Fruit fly (Drosophila melanogaster) whole organism, prepupa: ENCODE measurements around the gene dos.

Source experiments
- CG10669 ChIP-seq: fragments of 200-800 bp; sonication (Bioruptor generic); optimal IDR thresholded peaks from 3 replicates; lab custom pipeline; 2018; ENCODE audit warnings: missing biosample characterization, mild to moderate bottlenecking, missing genetic modification characterization, moderate library complexity
- CG11294 ChIP-seq: fragments of 200-800 bp; sonication (Bioruptor generic); IDR thresholded peaks from 2 replicates; pipeline ENCODE4 v1.3.6; 2022; ENCODE audit warnings: missing biosample characterization, missing genetic modification characterization
- CG15336 ChIP-seq: fragments of 200-800 bp; sonication (Bioruptor generic); IDR thresholded peaks from 2 replicates; pipeline ENCODE4 v1.3.6; 2022; ENCODE audit warnings: missing biosample characterization, missing genetic modification characterization
- CG1621 ChIP-seq: fragments of 200-800 bp; sonication (Bioruptor generic); optimal IDR thresholded peaks from 3 replicates; lab custom pipeline; 2018; ENCODE audit warnings: missing biosample characterization, mild to moderate bottlenecking, missing genetic modification characterization
- CG3032 ChIP-seq: fragments of 200-800 bp; optimal IDR thresholded peaks from 2 replicates; lab custom pipeline; 2019; ENCODE audit warnings: missing biosample characterization, mild to moderate bottlenecking, missing genetic modification characterization, moderate library complexity
- CG31627 ChIP-seq: fragments of 200-800 bp; sonication (Bioruptor generic); optimal IDR thresholded peaks from 3 replicates; lab custom pipeline; 2016; ENCODE audit warnings: missing biosample characterization, missing genetic modification characterization
- CG32006 ChIP-seq: fragments of 200-800 bp; sonication (Bioruptor generic); optimal IDR thresholded peaks from 3 replicates; lab custom pipeline; 2017; ENCODE audit warnings: missing biosample characterization, mild to moderate bottlenecking, missing genetic modification characterization
- CG4318 ChIP-seq: fragments of 200-800 bp; sonication (Bioruptor generic); optimal IDR thresholded peaks from 3 replicates; lab custom pipeline; 2017; ENCODE audit warnings: missing biosample characterization, mild to moderate bottlenecking, missing genetic modification characterization
- CG6276 ChIP-seq: fragments of 200-800 bp; sonication (Bioruptor generic); optimal IDR thresholded peaks from 2 replicates; lab custom pipeline; 2017; ENCODE audit warnings: missing biosample characterization, mild to moderate bottlenecking, missing genetic modification characterization
- CG6792 ChIP-seq: fragments of 200-800 bp; sonication (Bioruptor generic); optimal IDR thresholded peaks from 3 replicates; lab custom pipeline; 2016; ENCODE audit warnings: missing biosample characterization, missing genetic modification characterization
- CG6808 ChIP-seq: fragments of 200-800 bp; sonication (Bioruptor generic); optimal IDR thresholded peaks from 3 replicates; lab custom pipeline; 2017; ENCODE audit warnings: missing biosample characterization, missing genetic modification characterization, mild to moderate bottlenecking, moderate library complexity, missing genetic modification reagents
- CG6854 ChIP-seq: fragments of 200-800 bp; sonication (Bioruptor generic); optimal IDR thresholded peaks from 2 replicates; lab custom pipeline; 2017; ENCODE audit warnings: missing biosample characterization, mild to moderate bottlenecking, missing genetic modification characterization
- CG7368 ChIP-seq: fragments of 200-800 bp; sonication (Bioruptor generic); optimal IDR thresholded peaks from 3 replicates; lab custom pipeline; 2016; ENCODE audit warnings: missing biosample characterization, missing genetic modification characterization
- CG8119 ChIP-seq: fragments of 200-800 bp; sonication (Bioruptor generic); IDR thresholded peaks from 3 replicates; pipeline ENCODE4 v1.3.6; 2022; ENCODE audit warnings: missing biosample characterization, missing genetic modification characterization
- CG8632 ChIP-seq: fragments of 200-800 bp; sonication (Bioruptor generic); optimal IDR thresholded peaks from 3 replicates; lab custom pipeline; 2016; ENCODE audit warnings: missing biosample characterization, missing genetic modification characterization
- Eip78C ChIP-seq: fragments of 200-800 bp; sonication (Bioruptor generic); peaks from one replicate; lab custom pipeline; 2016; ENCODE audit warnings: missing biosample characterization, missing genetic modification characterization
- Ets21C ChIP-seq: fragments of 200-800 bp; sonication (Bioruptor generic); optimal IDR thresholded peaks from 3 replicates; lab custom pipeline; 2016; ENCODE audit warnings: missing biosample characterization, missing genetic modification characterization
- Ets96B ChIP-seq: fragments of 200-800 bp; optimal IDR thresholded peaks from 2 replicates; lab custom pipeline; 2019; ENCODE audit warnings: missing biosample characterization, mild to moderate bottlenecking, missing genetic modification characterization, moderate library complexity
- Gug ChIP-seq: fragments of 200-800 bp; sonication (Bioruptor generic); IDR thresholded peaks from 2 replicates; pipeline ENCODE4 v1.3.6; 2022; ENCODE audit warnings: missing biosample characterization, missing genetic modification characterization
- Hr39 ChIP-seq: fragments of 200-800 bp; sonication (Bioruptor generic); optimal IDR thresholded peaks from 2 replicates; lab custom pipeline; 2016; ENCODE audit warnings: missing biosample characterization, missing genetic modification characterization
- Hr4 ChIP-seq: fragments of 200-800 bp; sonication (Bioruptor generic); optimal IDR thresholded peaks from 3 replicates; lab custom pipeline; 2016; ENCODE audit warnings: missing biosample characterization, missing genetic modification characterization
- OdsH ChIP-seq: fragments of 200-800 bp; sonication (Bioruptor generic); optimal IDR thresholded peaks from 3 replicates; lab custom pipeline; 2016; ENCODE audit warnings: missing biosample characterization, missing genetic modification characterization
- Smox ChIP-seq: fragments of 200-800 bp; sonication (Bioruptor generic); optimal IDR thresholded peaks from 3 replicates; lab custom pipeline; 2016; ENCODE audit warnings: missing biosample characterization, missing genetic modification characterization
- Sox102F ChIP-seq: fragments of 200-800 bp; sonication (Bioruptor generic); optimal IDR thresholded peaks from 2 replicates; lab custom pipeline; 2016; ENCODE audit warnings: missing biosample characterization, mild to moderate bottlenecking, missing genetic modification characterization
- Sox14 ChIP-seq: fragments of 200-800 bp; sonication (Bioruptor generic); optimal IDR thresholded peaks from 3 replicates; lab custom pipeline; 2016; ENCODE audit warnings: missing biosample characterization, missing genetic modification characterization
- dsx ChIP-seq: fragments of 200-800 bp; optimal IDR thresholded peaks from 3 replicates; lab custom pipeline; 2019; ENCODE audit warnings: missing biosample characterization, mild to moderate bottlenecking, missing genetic modification characterization, moderate library complexity; ENCODE audit not compliant: poor library complexity, severe bottlenecking
- esn ChIP-seq: fragments of 200-800 bp; sonication (Bioruptor generic); optimal IDR thresholded peaks from 2 replicates; lab custom pipeline; 2016; ENCODE audit warnings: missing biosample characterization, mild to moderate bottlenecking, missing genetic modification characterization, moderate library complexity
- fd59A ChIP-seq: fragments of 200-800 bp; sonication (Bioruptor generic); optimal IDR thresholded peaks from 2 replicates; lab custom pipeline; 2017; ENCODE audit warnings: missing biosample characterization, mild to moderate bottlenecking, missing genetic modification characterization, missing genetic modification reagents
- net ChIP-seq: fragments of 200-800 bp; sonication (Bioruptor generic); optimal IDR thresholded peaks from 3 replicates; lab custom pipeline; 2016; ENCODE audit warnings: missing biosample characterization, missing genetic modification characterization
- pdm3 ChIP-seq: fragments of 200-800 bp; sonication (Bioruptor generic); optimal IDR thresholded peaks from 3 replicates; lab custom pipeline; 2016; ENCODE audit warnings: missing biosample characterization, missing genetic modification characterization
- ss ChIP-seq, 2 experiments: fragments of 200-800 bp; sonication (Bioruptor generic); optimal IDR thresholded peaks; 2 replicates in 1 of 2; 3 replicates in 1 of 2; lab custom pipeline; 2017 to 2018; ENCODE audit warnings: mild to moderate bottlenecking in 2 of 2, missing biosample characterization in 2 of 2, missing genetic modification characterization in 2 of 2, moderate library complexity in 1 of 2
- svp ChIP-seq: fragments of 200-800 bp; sonication (Bioruptor generic); peaks from one replicate; lab custom pipeline; 2016; ENCODE audit warnings: missing biosample characterization, missing genetic modification characterization
- topi ChIP-seq: fragments of 200-800 bp; sonication (Bioruptor generic); optimal IDR thresholded peaks from 3 replicates; lab custom pipeline; 2016; ENCODE audit warnings: missing biosample characterization, missing genetic modification characterization
- vri ChIP-seq: fragments of 200-800 bp; sonication (Bioruptor generic); optimal IDR thresholded peaks from 3 replicates; lab custom pipeline; 2016; ENCODE audit warnings: missing biosample characterization, mild to moderate bottlenecking, missing genetic modification characterization

The dos gene

DNA sequence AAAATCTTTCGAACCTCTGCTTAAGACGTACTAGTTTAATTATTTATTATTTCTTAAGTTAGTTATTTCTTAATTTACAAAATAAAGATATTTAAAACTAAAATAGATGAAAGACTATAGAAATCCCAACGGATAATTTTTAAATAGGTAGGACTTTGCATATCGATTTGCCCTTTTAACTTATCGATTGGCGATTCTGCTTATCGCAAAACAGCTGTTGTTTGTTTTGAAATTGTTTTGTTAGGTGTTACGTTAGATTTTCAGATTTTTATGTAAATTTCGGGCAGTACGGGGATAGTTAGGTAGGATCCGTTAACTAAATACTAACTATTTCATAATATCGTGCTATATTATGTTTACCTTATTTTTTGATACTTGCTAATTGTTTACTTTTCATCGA, 10.9 kb downstream of the dos start, which contains the start of gene CG16986:
Gene CG16986, plus strand, starts transcription at position 188 of the 400 bp plus-strand sequence.
- TF ChIP-seq svp (no peak), Sox102F (GFP tag; lab: Kevin White, UChicago) (no peak), net (GFP tag; lab: Kevin White, UChicago) (no peak), vri (GFP tag; lab: Kevin White, UChicago) (no peak), CG4318 (GFP tag; lab: Kevin White, UChicago) (no peak), Gug (GFP tag; lab: Robert Waterston, UW) (no peak), CG6276 (GFP tag; lab: Kevin White, UChicago) (no peak), CG8632 (GFP tag; lab: Kevin White, UChicago) (no peak), CG6792 (GFP tag; lab: Kevin White, UChicago) (no peak), dsx (GFP tag; lab: Kevin White, UChicago) (no peak), Ets96B (tag; lab: Kevin White, UChicago) (no peak), CG32006 (GFP tag; lab: Kevin White, UChicago) (no peak)

DNA sequence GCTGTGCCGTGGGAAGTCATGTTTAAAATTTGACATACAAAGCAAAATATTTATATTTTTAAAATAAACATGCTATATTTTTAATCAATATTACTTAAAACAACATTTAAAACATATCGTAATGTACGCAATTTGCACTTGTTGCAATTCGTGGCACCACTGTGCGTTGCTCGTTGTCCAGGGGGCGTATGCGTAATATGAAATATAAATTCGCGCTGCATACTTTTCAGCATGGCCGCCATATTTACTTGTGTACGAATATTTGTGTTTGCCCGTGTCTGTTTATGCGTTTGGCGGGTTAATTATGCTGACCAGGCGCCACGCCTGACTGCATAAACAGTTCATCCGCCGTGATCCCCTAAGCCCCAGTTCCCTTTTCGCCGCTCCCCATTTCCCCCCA, 19.6 kb downstream of the dos start:
- TF ChIP-seq CG1621 (tag; lab: Kevin White, UChicago) = no peak
- TF ChIP-seq svp = peak; percentile 20
- TF ChIP-seq Eip78C (GFP tag; lab: Kevin White, UChicago) = peak; percentile 8
- TF ChIP-seq CG15336 (GFP tag; lab: Robert Waterston, UW) = 0 out of 2 replicates have a peak, but pooled peaks have one; percentile 6
- no peak for TF ChIP-seq Sox14 (GFP tag; lab: Kevin White, UChicago)

DNA sequence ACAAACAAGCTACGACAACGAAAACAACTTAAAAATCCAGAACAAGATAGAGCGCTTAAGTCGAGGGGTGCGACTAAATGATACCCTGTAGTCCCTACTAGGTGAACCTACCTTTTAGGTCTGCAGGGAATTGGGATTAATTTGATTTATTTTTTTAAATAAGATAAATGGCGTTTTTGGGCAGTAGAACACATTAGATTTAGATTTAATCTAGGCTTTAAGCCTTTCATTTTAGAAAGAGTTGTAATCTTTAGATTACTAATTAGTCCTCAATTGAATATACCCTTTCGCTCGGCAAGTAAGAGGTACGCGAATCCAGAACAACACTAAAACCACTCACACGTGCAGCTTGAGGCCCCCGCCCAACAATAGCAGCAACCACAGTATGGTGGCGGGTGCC, 25.0 kb downstream of the dos start:
- TF ChIP-seq topi (peak; percentile 4), Eip78C (GFP tag; lab: Kevin White, UChicago) (peak; percentile 67), CG10669 (GFP tag; lab: Kevin White, UChicago) (peak; percentile 14), Smox (GFP tag; lab: Kevin White, UChicago) (no peak), CG6808 (GFP tag; lab: Kevin White, UChicago) (peak; percentile 14), svp (peak; percentile 59), vri (GFP tag; lab: Kevin White, UChicago) (no peak), CG15336 (GFP tag; lab: Robert Waterston, UW) (peak; percentile 16; the same call in 1 of the 2 replicates), CG31627 (GFP tag; lab: Kevin White, UChicago) (peak; percentile 5), pdm3 (peak; percentile 33), Hr39 (no peak), Ets96B (tag; lab: Kevin White, UChicago) (peak; percentile 36), CG4318 (GFP tag; lab: Kevin White, UChicago) (peak; percentile 13), Ets21C (no peak), CG11294 (GFP tag; lab: Robert Waterston, UW) (no peak), CG32006 (GFP tag; lab: Kevin White, UChicago) (peak; percentile 38), Hr4 (peak; percentile 4), esn (peak; percentile 14), CG6854 (GFP tag; lab: Kevin White, UChicago) (no peak), CG3032 (tag; lab: Kevin White, UChicago) (peak; percentile 27), ss (GFP tag; optimal IDR thresholded peaks at IDR 0.05; lab: Kevin White, UChicago) (no peak), CG8119 (GFP tag; lab: Robert Waterston, UW) (no peak), OdsH (GFP tag; lab: Kevin White, UChicago) (peak; percentile 1), CG6276 (GFP tag; lab: Kevin White, UChicago) (peak; percentile 21), fd59A (no peak), CG7368 (GFP tag; lab: Kevin White, UChicago) (no peak)

DNA sequence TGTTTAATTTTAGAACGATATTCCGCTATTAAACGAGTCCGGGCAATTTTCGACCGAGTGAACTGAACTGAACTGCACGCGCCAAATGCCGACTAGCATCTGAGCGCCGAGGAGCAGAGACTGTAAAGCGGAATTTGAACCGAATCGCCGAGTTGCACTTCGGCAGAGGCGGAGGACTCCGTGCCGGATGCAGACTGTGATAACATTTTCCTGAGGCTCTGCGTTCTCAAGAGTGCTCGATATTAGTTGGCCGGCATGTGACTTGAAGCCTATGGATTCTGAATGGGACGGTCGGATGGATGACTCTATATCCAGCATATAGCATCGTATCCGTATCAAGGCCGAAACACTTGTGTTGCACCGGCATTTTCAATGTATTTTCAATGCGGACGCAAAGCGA, 40.8 kb downstream of the dos start, which contains the start of gene Pxn:
Gene Pxn, minus strand, starts transcription at position 101 of the 400 bp plus-strand sequence.
- peak; percentile 5 for TF ChIP-seq Eip78C (GFP tag; lab: Kevin White, UChicago)
- no peak for TF ChIP-seq CG15336 (GFP tag; lab: Robert Waterston, UW)
